Fruit fly (Drosophila melanogaster): ENCODE results near the gene sowah.
A peak's percentile ranks its signal among the peaks of the same experiment; 100 is the strongest.

Gene sowah

dm6 chr3L:12490418-12491035, 81.8 kb downstream of the sowah start, which contains the start of gene CG10660 (continued):
- peak; percentile 71 for TF ChIP-seq wek (GFP tag; optimal IDR thresholded peaks at IDR 0.05)
- TF ChIP-seq Deaf1 (tag; optimal IDR thresholded peaks at IDR 0.05) = peak; percentile 80
- peak; percentile 54 for TF ChIP-seq Ravus (GFP tag; IDR thresholded peaks at IDR 0.05)
- peak; percentile 87 for TF ChIP-seq CG11695 (GFP tag; IDR thresholded peaks at IDR 0.05)
- TF ChIP-seq D (optimal IDR thresholded peaks at IDR 0.05) = no peak
- TF ChIP-seq D (GFP tag; optimal IDR thresholded peaks at IDR 0.05) = peak; percentile 88
- TF ChIP-seq sr (GFP tag; IDR thresholded peaks at IDR 0.05) = no peak
- peak; percentile 80 for TF ChIP-seq CG11247 (GFP tag; IDR thresholded peaks at IDR 0.05)
- peak; percentile 77 for TF ChIP-seq CG32772 (GFP tag; IDR thresholded peaks at IDR 0.05)
- TF ChIP-seq CrebB (tag; optimal IDR thresholded peaks at IDR 0.05) = peak; percentile 84
- peak; percentile 85 for TF ChIP-seq sim (GFP tag; IDR thresholded peaks at IDR 0.05)
- TF ChIP-seq bsh (GFP tag; optimal IDR thresholded peaks at IDR 0.05) = peak; percentile 92 to 96
- peak; percentile 82 for TF ChIP-seq Rx (GFP tag; IDR thresholded peaks at IDR 0.05)
- TF ChIP-seq Dref (GFP tag; IDR thresholded peaks at IDR 0.05) = no peak
- peak; percentile 32 for TF ChIP-seq CG30020 (tag; optimal IDR thresholded peaks at IDR 0.05)
- no peak for TF ChIP-seq HmgD (GFP tag; optimal IDR thresholded peaks at IDR 0.05)
- peak; percentile 90 for TF ChIP-seq tap (tag; optimal IDR thresholded peaks at IDR 0.05)
- no peak for TF ChIP-seq CG7963 (GFP tag; IDR thresholded peaks at IDR 0.05; ENCODE audit: partially characterized antibody)
- no peak for TF ChIP-seq Lpt (GFP tag; optimal IDR thresholded peaks at IDR 0.05)
- peak; percentile 35 for TF ChIP-seq repo (GFP tag; optimal IDR thresholded peaks at IDR 0.05)
- TF ChIP-seq CG9876 (GFP tag; optimal IDR thresholded peaks at IDR 0.05) = no peak
- TF ChIP-seq CG12942 (GFP tag; optimal IDR thresholded peaks at IDR 0.05) = peak; percentile 66
- peak; percentile 79; the same call in 1 of the 2 replicates for TF ChIP-seq CG32532 (GFP tag; IDR thresholded peaks at IDR 0.05)
- peak; percentile 81 for TF ChIP-seq Aef1 (GFP tag; IDR thresholded peaks at IDR 0.05)
- no peak for TF ChIP-seq en (GFP tag; optimal IDR thresholded peaks at IDR 0.05)
- TF ChIP-seq Awh (GFP tag; IDR thresholded peaks at IDR 0.05) = peak; percentile 81
- peak; percentile 83 for TF ChIP-seq onecut (GFP tag; IDR thresholded peaks at IDR 0.05)
- TF ChIP-seq Rfx (GFP tag; IDR thresholded peaks at IDR 0.05) = peak; percentile 86
- no peak for TF ChIP-seq chinmo (GFP tag; IDR thresholded peaks at IDR 0.05; ENCODE audit: partially characterized antibody)
- TF ChIP-seq luna (GFP tag; optimal IDR thresholded peaks at IDR 0.05) = peak; percentile 18
- peak; percentile 89 for TF ChIP-seq odd (GFP tag; optimal IDR thresholded peaks at IDR 0.05)
- peak; percentile 56 for TF ChIP-seq Antp (GFP tag; optimal IDR thresholded peaks at IDR 0.05)
- TF ChIP-seq NK7.1 (GFP tag; optimal IDR thresholded peaks at IDR 0.05) = peak; percentile 54
- TF ChIP-seq CG14965 (GFP tag; optimal IDR thresholded peaks at IDR 0.05; ENCODE audit: borderline replicate concordance) = no peak
- TF ChIP-seq CG6854 (GFP tag; optimal IDR thresholded peaks at IDR 0.05) = peak; percentile 76
- TF ChIP-seq Mad (GFP tag; optimal IDR thresholded peaks at IDR 0.05) = peak; percentile 85
- TF ChIP-seq Oli (tag; optimal IDR thresholded peaks at IDR 0.05) = peak; percentile 93
- peak; percentile 69; the same call in 1 of the 2 replicates for TF ChIP-seq CG10321 (GFP tag; IDR thresholded peaks at IDR 0.05)
- peak; percentile 41 for TF ChIP-seq nom (GFP tag; optimal IDR thresholded peaks at IDR 0.05)
- TF ChIP-seq org-1 (GFP tag; optimal IDR thresholded peaks at IDR 0.05) = peak; percentile 85
- peak in 1 of 2 experiments; percentile 67 for TF ChIP-seq Hr78 (GFP tag; optimal IDR thresholded peaks at IDR 0.05)
- peak; percentile 96 for TF ChIP-seq CG1603 (tag; optimal IDR thresholded peaks at IDR 0.05)
- TF ChIP-seq H2.0 (GFP tag; IDR thresholded peaks at IDR 0.05) = peak; percentile 82
- peak; percentile 80 for TF ChIP-seq CG4424 (GFP tag; optimal IDR thresholded peaks at IDR 0.05)
- TF ChIP-seq CG17186 (GFP tag; optimal IDR thresholded peaks at IDR 0.05) = peak; percentile 49
- no peak for TF ChIP-seq BEAF-32 (GFP tag; optimal IDR thresholded peaks at IDR 0.05)
- TF ChIP-seq p53 (GFP tag; optimal IDR thresholded peaks at IDR 0.05) = no peak
- peak; percentile 79 for TF ChIP-seq ase (GFP tag; IDR thresholded peaks at IDR 0.05)
- peak; percentile 93 for TF ChIP-seq Sox102F (GFP tag; optimal IDR thresholded peaks at IDR 0.05)
- TF ChIP-seq CG14050 (GFP tag; IDR thresholded peaks at IDR 0.05) = peak; percentile 84
